Fruit fly (Drosophila melanogaster) whole organism, embryonic: ENCODE results near the gene CG33124.
A peak's percentile ranks its signal among the peaks of the same experiment; 100 is the strongest.

Source experiments
- Antp ChIP-seq: fragments of 200-800 bp; sonication (Bioruptor generic); optimal IDR thresholded peaks from 3 replicates; lab custom pipeline; 2016; ENCODE audit warnings: missing biosample characterization, missing genetic modification characterization
- Atf6 ChIP-seq: fragments of 200-800 bp; sonication (Bioruptor generic); IDR thresholded peaks from 2 replicates; pipeline ENCODE4 v1.3.6; 2022; ENCODE audit warnings: missing biosample characterization, missing genetic modification characterization
- B-H1 ChIP-seq: fragments of 200-800 bp; sonication (Bioruptor generic); IDR thresholded peaks from 3 replicates; pipeline ENCODE4 v1.3.6; 2022; ENCODE audit warnings: missing biosample characterization, missing genetic modification characterization
- C15 ChIP-seq: fragments of 200-800 bp; sonication (Bioruptor generic); IDR thresholded peaks from 3 replicates; pipeline ENCODE4 v1.3.6; 2022; ENCODE audit warnings: missing biosample characterization, missing genetic modification characterization
- CG10321 ChIP-seq: fragments of 200-800 bp; sonication (Bioruptor generic); IDR thresholded peaks from 2 replicates; pipeline ENCODE4 v1.3.6; 2022; ENCODE audit warnings: missing biosample characterization, missing genetic modification characterization
- CG11504 ChIP-seq: fragments of 200-800 bp; sonication (Bioruptor generic); optimal IDR thresholded peaks from 3 replicates; lab custom pipeline; 2019; ENCODE audit warnings: missing biosample characterization, mild to moderate bottlenecking, missing genetic modification characterization, moderate library complexity
- CG12071 ChIP-seq: fragments of 200-800 bp; sonication (Bioruptor generic); optimal IDR thresholded peaks from 3 replicates; lab custom pipeline; 2018; ENCODE audit warnings: missing biosample characterization, mild to moderate bottlenecking, missing genetic modification characterization
- CG12219 ChIP-seq: fragments of 200-800 bp; sonication (Bioruptor generic); optimal IDR thresholded peaks from 3 replicates; lab custom pipeline; 2018; ENCODE audit warnings: missing biosample characterization, mild to moderate bottlenecking, missing genetic modification characterization
- CG14667 ChIP-seq: fragments of 200-800 bp; sonication (Bioruptor generic); IDR thresholded peaks from 2 replicates; pipeline ENCODE4 v1.3.6; 2022; ENCODE audit warnings: missing biosample characterization, missing genetic modification characterization
- CG17359 ChIP-seq: fragments of 200-800 bp; sonication (Bioruptor generic); optimal IDR thresholded peaks from 3 replicates; lab custom pipeline; 2018; ENCODE audit warnings: missing biosample characterization, mild to moderate bottlenecking, missing genetic modification characterization, moderate library complexity
- CG17802 ChIP-seq: fragments of 200-800 bp; sonication (Bioruptor generic); optimal IDR thresholded peaks from 2 replicates; lab custom pipeline; 2018; ENCODE audit warnings: missing biosample characterization, mild to moderate bottlenecking, missing genetic modification characterization, moderate library complexity
- CG18011 ChIP-seq: fragments of 200-800 bp; sonication (Bioruptor generic); optimal IDR thresholded peaks from 2 replicates; lab custom pipeline; 2017; ENCODE audit warnings: missing biosample characterization, missing genetic modification characterization, mild to moderate bottlenecking, moderate library complexity, missing genotype
- CG31441 ChIP-seq: fragments of 200-800 bp; sonication (Bioruptor generic); IDR thresholded peaks from 2 replicates; pipeline ENCODE4 v1.3.6; 2022; ENCODE audit warnings: missing biosample characterization, missing genetic modification characterization
- CG33213 ChIP-seq: fragments of 200-800 bp; sonication (Bioruptor generic); optimal IDR thresholded peaks from 3 replicates; lab custom pipeline; 2016; ENCODE audit warnings: missing biosample characterization, missing genetic modification characterization
- CG34376 ChIP-seq: fragments of 200-800 bp; sonication (Bioruptor generic); optimal IDR thresholded peaks from 2 replicates; lab custom pipeline; 2018; ENCODE audit warnings: missing biosample characterization, mild to moderate bottlenecking, missing genetic modification characterization
- CG3726 ChIP-seq: fragments of 200-800 bp; sonication (Bioruptor generic); IDR thresholded peaks from 3 replicates; pipeline ENCODE4, ENCODE4 v1.3.6; 2022; ENCODE audit warnings: missing biosample characterization, missing genetic modification characterization
- CG4820 ChIP-seq: fragments of 200-800 bp; sonication (Bioruptor generic); optimal IDR thresholded peaks from 3 replicates; lab custom pipeline; 2016; ENCODE audit warnings: missing biosample characterization, missing genetic modification characterization
- CG5245 ChIP-seq: fragments of 200-800 bp; sonication (Bioruptor generic); optimal IDR thresholded peaks from 3 replicates; lab custom pipeline; 2016; ENCODE audit warnings: missing biosample characterization, missing genetic modification characterization
- CG7963 ChIP-seq: fragments of 200-800 bp; sonication (Bioruptor generic); IDR thresholded peaks from 3 replicates; pipeline ENCODE4 v1.3.6; 2022; ENCODE audit warnings: missing biosample characterization, missing genetic modification characterization; ENCODE audit not compliant: partially characterized antibody
- D19A ChIP-seq: fragments of 200-800 bp; optimal IDR thresholded peaks from 3 replicates; lab custom pipeline; 2019; ENCODE audit warnings: missing biosample characterization, mild to moderate bottlenecking, missing genetic modification characterization, moderate library complexity
- D19B ChIP-seq: fragments of 200-800 bp; sonication (Bioruptor generic); optimal IDR thresholded peaks from 2 replicates; lab custom pipeline; 2017; ENCODE audit warnings: missing biosample characterization, mild to moderate bottlenecking, missing genetic modification characterization
- Dad ChIP-seq: fragments of 200-800 bp; sonication (Bioruptor generic); optimal IDR thresholded peaks from 3 replicates; lab custom pipeline; 2016; ENCODE audit warnings: missing biosample characterization, missing genetic modification characterization
- Dbx ChIP-seq: fragments of 200-800 bp; sonication (Bioruptor generic); IDR thresholded peaks from 3 replicates; pipeline ENCODE4 v1.3.6; 2022; ENCODE audit warnings: missing biosample characterization, missing genetic modification characterization
- Dip3 ChIP-seq: fragments of 200-800 bp; sonication (Bioruptor generic); optimal IDR thresholded peaks from 3 replicates; lab custom pipeline; 2016; ENCODE audit warnings: missing biosample characterization, missing genetic modification characterization
- Hey ChIP-seq: fragments of 200-800 bp; sonication (Bioruptor generic); optimal IDR thresholded peaks from 3 replicates; lab custom pipeline; 2018; ENCODE audit warnings: missing biosample characterization, mild to moderate bottlenecking, missing genetic modification characterization
- Lhr ChIP-seq: fragments of 200-800 bp; sonication (Bioruptor generic); optimal IDR thresholded peaks from 3 replicates; lab custom pipeline; 2017; ENCODE audit warnings: mild to moderate bottlenecking, missing biosample characterization, missing genetic modification reagents, missing genetic modification characterization
- MESR4 ChIP-seq: fragments of 200-800 bp; sonication (Bioruptor generic); optimal IDR thresholded peaks from 2 replicates; lab custom pipeline; 2018; ENCODE audit warnings: missing biosample characterization, mild to moderate bottlenecking, missing genetic modification characterization, moderate library complexity
- Meics ChIP-seq: fragments of 200-800 bp; sonication (Bioruptor generic); optimal IDR thresholded peaks from 2 replicates; lab custom pipeline; 2017; ENCODE audit warnings: missing biosample characterization, mild to moderate bottlenecking, missing genetic modification characterization
- NC2β ChIP-seq: fragments of 200-800 bp; sonication (Bioruptor generic); optimal IDR thresholded peaks from 2 replicates; lab custom pipeline; 2016; ENCODE audit warnings: missing biosample characterization, missing genetic modification characterization
- Sry-δ ChIP-seq: fragments of 200-800 bp; sonication (Bioruptor generic); optimal IDR thresholded peaks from 2 replicates; lab custom pipeline; 2016; ENCODE audit warnings: missing biosample characterization, missing genetic modification characterization
- ab ChIP-seq: fragments of 200-800 bp; sonication (Bioruptor generic); optimal IDR thresholded peaks from 2 replicates; lab custom pipeline; 2016; ENCODE audit warnings: missing biosample characterization, missing genetic modification characterization
- bsh ChIP-seq, 2 experiments: fragments of 200-800 bp; sonication (Bioruptor generic); optimal IDR thresholded peaks; 2 replicates each; lab custom pipeline; 2017 to 2018; ENCODE audit warnings: mild to moderate bottlenecking in 2 of 2, missing biosample characterization in 2 of 2, missing genetic modification characterization in 2 of 2, moderate library complexity in 1 of 2
- btn ChIP-seq: fragments of 200-800 bp; sonication (Bioruptor generic); optimal IDR thresholded peaks from 2 replicates; lab custom pipeline; 2016; ENCODE audit warnings: missing biosample characterization, missing genetic modification characterization
- ci ChIP-seq: fragments of 200-800 bp; sonication (Bioruptor generic); IDR thresholded peaks from 3 replicates; pipeline ENCODE4 v1.3.6; 2022; ENCODE audit warnings: missing biosample characterization, missing genetic modification characterization
- ind ChIP-seq: fragments of 200-800 bp; sonication (Bioruptor generic); optimal IDR thresholded peaks from 3 replicates; lab custom pipeline; 2016; ENCODE audit warnings: missing biosample characterization, missing genetic modification characterization
- jing ChIP-seq: fragments of 200-800 bp; sonication (Bioruptor generic); optimal IDR thresholded peaks from 2 replicates; lab custom pipeline; 2018; ENCODE audit warnings: missing biosample characterization, mild to moderate bottlenecking, missing genetic modification characterization
- mld ChIP-seq: fragments of 200-800 bp; sonication (Bioruptor generic); IDR thresholded peaks from 3 replicates; pipeline ENCODE4 v1.3.6; 2022; ENCODE audit warnings: missing biosample characterization, missing genetic modification characterization; ENCODE audit not compliant: partially characterized antibody
- nerfin-2 ChIP-seq: fragments of 200-800 bp; sonication (Bioruptor generic); IDR thresholded peaks from 2 replicates; pipeline ENCODE4 v1.3.6; 2022; ENCODE audit warnings: missing biosample characterization, missing genetic modification characterization; ENCODE audit not compliant: partially characterized antibody
- onecut ChIP-seq: fragments of 200-800 bp; sonication (Bioruptor generic); IDR thresholded peaks from 2 replicates; pipeline ENCODE4 v1.3.6; 2022; ENCODE audit warnings: missing biosample characterization, missing genetic modification characterization
- org-1 ChIP-seq: fragments of 200-800 bp; sonication (Bioruptor generic); optimal IDR thresholded peaks from 2 replicates; lab custom pipeline; 2017; ENCODE audit warnings: missing biosample characterization, missing genetic modification characterization
- peb ChIP-seq: fragments of 200-800 bp; sonication (Bioruptor generic); IDR thresholded peaks from 2 replicates; pipeline ENCODE4 v1.3.6; 2022; ENCODE audit warnings: missing biosample characterization, missing genetic modification characterization
- phol ChIP-seq: fragments of 200-800 bp; sonication (Bioruptor generic); optimal IDR thresholded peaks from 3 replicates; lab custom pipeline; 2018; ENCODE audit warnings: missing biosample characterization, mild to moderate bottlenecking, missing genetic modification characterization, moderate library complexity
- pnt ChIP-seq: fragments of 200-800 bp; sonication (Bioruptor generic); optimal IDR thresholded peaks from 3 replicates; lab custom pipeline; 2016; ENCODE audit warnings: missing biosample characterization, missing genetic modification characterization
- prd ChIP-seq, 3 experiments: fragments of >200 bp in 2 of 3; fragments of 200-800 bp in 1 of 3; sonication (Bioruptor generic) in 1 of 3; optimal IDR thresholded peaks in 2 of 3; IDR thresholded peaks in 1 of 3; 2 replicates in 2 of 3; 3 replicates in 1 of 3; pipeline versions ENCODE4 v1.3.6 to Lab custom; 2017 to 2022; ENCODE audit warnings: missing biosample characterization in 1 of 3, missing genetic modification characterization in 1 of 3
- row ChIP-seq: fragments of 200-800 bp; sonication (Bioruptor generic); IDR thresholded peaks from 3 replicates; pipeline ENCODE4 v1.3.6; 2022; ENCODE audit warnings: missing biosample characterization, missing genetic modification characterization
- sisA ChIP-seq: fragments of 200-800 bp; sonication (Bioruptor generic); IDR thresholded peaks from 2 replicates; pipeline ENCODE4 v1.3.6; 2022; ENCODE audit warnings: missing biosample characterization, missing genetic modification characterization
- so ChIP-seq: fragments of 200-800 bp; sonication (Bioruptor generic); IDR thresholded peaks from 3 replicates; pipeline ENCODE4 v1.3.6; 2022; ENCODE audit warnings: missing biosample characterization, missing genetic modification characterization
- tup ChIP-seq: fragments of 200-800 bp; sonication (Bioruptor generic); optimal IDR thresholded peaks from 2 replicates; lab custom pipeline; 2016; ENCODE audit warnings: missing biosample characterization, mild to moderate bottlenecking, missing genetic modification characterization, moderate library complexity
- z ChIP-seq: fragments of 200-800 bp; sonication (Bioruptor generic); IDR thresholded peaks from 3 replicates; pipeline ENCODE4 v1.3.6; 2022; ENCODE audit warnings: missing biosample characterization, missing genetic modification characterization
- zfh1 ChIP-seq: fragments of 200-800 bp; sonication (Bioruptor generic); IDR thresholded peaks from 3 replicates; pipeline ENCODE4 v1.3.6; 2022; ENCODE audit warnings: missing biosample characterization, missing genetic modification characterization

The CG33124 gene

DNA sequence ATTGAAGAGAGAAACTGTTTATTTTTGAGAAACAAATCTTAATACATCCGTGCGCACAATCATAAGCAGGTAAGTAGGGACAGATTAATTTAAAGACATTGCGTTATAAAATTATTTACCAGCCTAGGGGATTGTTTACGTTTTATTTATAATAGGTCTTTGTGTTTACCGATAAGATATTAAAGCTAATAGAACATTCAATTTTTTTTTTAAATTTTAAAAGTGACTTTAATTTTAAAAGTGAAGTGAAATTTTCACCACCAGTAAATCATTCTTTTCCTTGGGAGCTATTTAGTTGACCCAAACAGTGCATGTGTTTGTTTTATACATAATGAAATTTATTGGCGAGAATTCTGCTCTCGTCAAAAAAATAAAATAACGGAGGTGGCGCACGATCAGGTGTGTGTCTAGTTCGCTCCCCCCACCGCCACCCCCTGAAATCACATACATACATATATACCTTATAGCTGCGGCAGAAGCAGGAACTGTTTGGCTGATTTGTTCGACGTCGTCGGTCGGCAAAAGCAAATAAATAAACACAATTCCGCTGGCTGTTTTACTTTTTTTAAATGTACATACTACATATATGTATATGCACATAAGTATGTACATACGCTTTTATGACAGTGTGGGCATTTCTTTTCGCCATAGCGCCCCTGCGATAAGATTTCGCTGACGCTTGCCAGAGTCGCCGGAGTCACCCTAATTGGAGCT lies 32.8 kb downstream of the CG33124 start (continued):
- no peak for TF ChIP-seq D19A
- TF ChIP-seq ab (GFP tag; lab: Kevin White, UChicago), result no peak
- TF ChIP-seq CG31441 (GFP tag; lab: Robert Waterston, UW), result peak; percentile 58
- no peak for TF ChIP-seq nerfin-2 (GFP tag; lab: Robert Waterston, UW)
- TF ChIP-seq Dbx (GFP tag; lab: Robert Waterston, UW), result peak; percentile 65; the same call in 2 of the 3 replicates
- TF ChIP-seq CG33213 (GFP tag; lab: Kevin White, UChicago), result no peak
- TF ChIP-seq peb (GFP tag; lab: Robert Waterston, UW), result no peak
- TF ChIP-seq onecut (GFP tag; lab: Robert Waterston, UW), result no peak
- TF ChIP-seq so (GFP tag; lab: Robert Waterston, UW), result 0 out of 3 replicates have a peak, but pooled peaks have one; percentile 8
- no peak for TF ChIP-seq Hey
- TF ChIP-seq CG12219 (GFP tag; lab: Kevin White, UChicago), result no peak
- no peak for TF ChIP-seq CG4820
- peak; percentile 24 for TF ChIP-seq ind (GFP tag; lab: Kevin White, UChicago)
- TF ChIP-seq B-H1 (GFP tag; lab: Robert Waterston, UW), result no peak
- TF ChIP-seq mld (GFP tag; lab: Robert Waterston, UW), result no peak
- TF ChIP-seq CG7963, result no peak
- TF ChIP-seq Sry-δ (GFP tag; lab: Kevin White, UChicago), result no peak
- TF ChIP-seq bsh (GFP tag; optimal IDR thresholded peaks at IDR 0.05; lab: Kevin White, UChicago), result peak in 1 of 2 experiments; percentile 28
- TF ChIP-seq Antp (GFP tag; lab: Kevin White, UChicago), result no peak
- TF ChIP-seq z, result no peak
- no peak for TF ChIP-seq prd (optimal IDR thresholded peaks at IDR 0.05; lab: Kevin White, UChicago)
- peak; percentile 50; the same call in 2 of the 3 replicates for TF ChIP-seq prd (GFP tag; IDR thresholded peaks at IDR 0.05; lab: Robert Waterston, UW)
- TF ChIP-seq CG10321 (GFP tag; lab: Robert Waterston, UW), result no peak
- no peak for TF ChIP-seq Dad (GFP tag; lab: Kevin White, UChicago)
- TF ChIP-seq row, result peak; percentile 67
- peak; percentile 26 for TF ChIP-seq Dip3
- no peak for TF ChIP-seq CG14667 (GFP tag; lab: Robert Waterston, UW)
- TF ChIP-seq ci (GFP tag; lab: Robert Waterston, UW), result 0 out of 3 replicates have a peak, but pooled peaks have one; percentile 10
- TF ChIP-seq CG17802 (tag; lab: Kevin White, UChicago), result no peak
- TF ChIP-seq NC2β (GFP tag; lab: Kevin White, UChicago), result no peak
- no peak for TF ChIP-seq tup (GFP tag; lab: Kevin White, UChicago)
- TF ChIP-seq zfh1, result no peak
- no peak for TF ChIP-seq C15
- TF ChIP-seq CG18011 (GFP tag; lab: Kevin White, UChicago), result no peak
- peak; percentile 66 for TF ChIP-seq Meics (GFP tag; lab: Kevin White, UChicago)
- TF ChIP-seq MESR4 (GFP tag; lab: Kevin White, UChicago), result no peak
- no peak for TF ChIP-seq CG34376 (GFP tag; lab: Kevin White, UChicago)
- TF ChIP-seq sisA, result no peak
- no peak for TF ChIP-seq CG3726
- peak; percentile 14 for TF ChIP-seq CG5245 (GFP tag; lab: Kevin White, UChicago)
- TF ChIP-seq CG11504 (tag; lab: Kevin White, UChicago), result peak; percentile 70
- TF ChIP-seq pnt (GFP tag; lab: Kevin White, UChicago), result no peak
- peak; percentile 23 for TF ChIP-seq CG17359
- no peak for TF ChIP-seq jing (GFP tag; lab: Kevin White, UChicago)
- peak; percentile 54 for TF ChIP-seq phol (tag; lab: Kevin White, UChicago)
- TF ChIP-seq D19B, result peak; percentile 53
- TF ChIP-seq org-1 (GFP tag; lab: Kevin White, UChicago), result peak; percentile 47
- no peak; the same call in 1 of the 2 replicates for TF ChIP-seq Atf6 (GFP tag; lab: Robert Waterston, UW)
- TF ChIP-seq Lhr (GFP tag; lab: Kevin White, UChicago), result no peak
- TF ChIP-seq btn (GFP tag; lab: Kevin White, UChicago), result no peak
- TF ChIP-seq CG12071 (GFP tag; lab: Kevin White, UChicago), result no peak
